Worm (Caenorhabditis elegans): ENCODE results near the gene hda-10.

hda-10 gene

DNA sequence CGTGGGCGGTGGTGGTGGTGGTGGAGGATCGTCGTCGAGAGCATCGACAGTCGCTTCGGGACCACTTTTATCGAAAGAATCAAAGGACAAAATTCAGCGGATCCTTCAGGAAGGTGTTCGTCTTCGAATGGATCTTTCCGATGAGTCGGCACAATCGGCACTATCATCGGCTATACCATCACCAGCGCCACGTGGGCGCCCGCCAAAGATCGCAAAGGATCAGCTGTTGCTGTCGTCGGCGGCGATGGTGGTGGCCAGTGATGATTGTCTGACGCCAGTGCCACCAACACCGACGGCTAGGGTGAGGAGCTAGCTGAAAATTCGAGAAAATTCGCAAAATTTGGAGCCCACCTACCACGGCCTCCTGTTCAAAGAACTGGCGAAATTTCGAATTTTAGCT is 4.5 kb upstream of the hda-10 start:
- TF ChIP-seq snpc-1.3 (tag; optimal IDR thresholded peaks at IDR 0.05; ENCODE audit: insufficient read depth) (no peak), chd-7 (tag; optimal IDR thresholded peaks at IDR 0.05) (no peak), zfh-2 (GFP tag; conservative IDR thresholded peaks at IDR 0.05) (peak; percentile 69)

ce11 chrII:13879589-13879988 is 2.9 kb upstream of the hda-10 start:
- TF ChIP-seq egrh-3 (GFP tag; IDR thresholded peaks at IDR 0.05) (0 out of 2 replicates have a peak, but pooled peaks have one; percentile 42), aptf-3 (GFP tag; IDR thresholded peaks at IDR 0.05) (no peak), zfh-2 (GFP tag; conservative IDR thresholded peaks at IDR 0.05) (peak; percentile 77)

ce11 chrII:13886431-13886830 is 3.9 kb downstream of the hda-10 start:
- TF ChIP-seq zfh-2 (GFP tag; conservative IDR thresholded peaks at IDR 0.05), result peak; percentile 87
- peak; percentile 17 for TF ChIP-seq sptf-2 (GFP tag; optimal IDR thresholded peaks at IDR 0.05)
- peak; percentile 55; the same call in 1 of the 2 replicates for TF ChIP-seq egrh-3 (GFP tag; IDR thresholded peaks at IDR 0.05)
- TF ChIP-seq nfya-2 (GFP tag; IDR thresholded peaks at IDR 0.05), result no peak

DNA sequence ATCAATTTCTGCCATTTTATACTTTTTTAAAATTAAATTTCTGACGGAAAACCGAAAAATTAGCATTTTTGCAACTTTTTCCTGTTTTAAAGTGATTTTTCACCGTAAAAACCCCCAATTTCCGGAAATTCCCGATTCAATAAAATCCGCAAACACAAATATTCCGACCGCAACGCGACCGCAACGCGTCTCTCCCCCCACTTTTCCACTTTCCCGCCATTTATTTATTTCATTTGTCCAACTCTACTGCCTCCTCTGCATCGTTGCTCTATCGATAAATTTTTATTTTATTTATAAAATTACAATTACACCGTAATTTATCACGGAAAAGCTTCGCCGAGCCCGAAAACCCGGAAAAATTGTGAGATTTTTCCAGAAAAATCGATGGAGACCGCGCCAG is 5.8 kb downstream of the hda-10 start, which contains the start of gene mcd-1:
mcd-1 (plus strand) TSS at position 267 of the 400 bp plus-strand sequence.
- TF ChIP-seq cebp-1 (GFP tag; IDR thresholded peaks at IDR 0.05), result no peak
- TF ChIP-seq cebp-1 (tag; optimal IDR thresholded peaks at IDR 0.05), result peak; percentile 58
- peak; percentile 16 for TF ChIP-seq lin-40 (tag; optimal IDR thresholded peaks at IDR 0.05)
- TF ChIP-seq ZK185.1 (tag; optimal IDR thresholded peaks at IDR 0.05; ENCODE audit: poor library complexity, severe bottlenecking), result no peak
- TF ChIP-seq mcd-1 (GFP tag; IDR thresholded peaks at IDR 0.05), result peak; percentile 83
- peak; percentile 64 for TF ChIP-seq dpl-1 (GFP tag; optimal IDR thresholded peaks at IDR 0.05)
- 0 out of 2 replicates have a peak, but pooled peaks have one; percentile 18 for TF ChIP-seq madf-8 (GFP tag; conservative IDR thresholded peaks at IDR 0.05)
- TF ChIP-seq ceh-100 (GFP tag; IDR thresholded peaks at IDR 0.05), result peak; percentile 35; the same call in 1 of the 2 replicates
- peak; percentile 98 for TF ChIP-seq madf-3 (GFP tag; IDR thresholded peaks at IDR 0.05)
- TF ChIP-seq lin-35 (GFP tag; optimal IDR thresholded peaks at IDR 0.05), result peak in 1 of 3 experiments; percentile 71
- peak; percentile 60 for TF ChIP-seq F23B12.7 (tag; optimal IDR thresholded peaks at IDR 0.05; ENCODE audit: insufficient read depth)
- TF ChIP-seq madf-6 (GFP tag; IDR thresholded peaks at IDR 0.05), result peak; percentile 67; the same call in 1 of the 2 replicates
- peak; percentile 50 for TF ChIP-seq ceh-91 (GFP tag; IDR thresholded peaks at IDR 0.05)
- peak; percentile 16 for TF ChIP-seq xnd-1 (tag; optimal IDR thresholded peaks at IDR 0.05)
- peak; percentile 38; the same call in 1 of the 2 replicates for TF ChIP-seq F33H1.4 (GFP tag; IDR thresholded peaks at IDR 0.05)
- peak; percentile 53 for TF ChIP-seq lin-54 (GFP tag; optimal IDR thresholded peaks at IDR 0.05)
- peak; percentile 22 for TF ChIP-seq pha-4 (tag; optimal IDR thresholded peaks at IDR 0.05)
- TF ChIP-seq hmg-1.2 (GFP tag; IDR thresholded peaks at IDR 0.05), result peak; percentile 31; the same call in 1 of the 2 replicates
- TF ChIP-seq fkh-3 (tag; optimal IDR thresholded peaks at IDR 0.05), result no peak
- peak; percentile 73 for TF ChIP-seq attf-5 (GFP tag; optimal IDR thresholded peaks at IDR 0.05)
- peak; percentile 38; the same call in 1 of the 2 replicates for TF ChIP-seq rcor-1 (GFP tag; IDR thresholded peaks at IDR 0.05)
- peak; percentile 2 for TF ChIP-seq ceh-27 (GFP tag; optimal IDR thresholded peaks at IDR 0.05)
- no peak for TF ChIP-seq snpc-4 (GFP tag; optimal IDR thresholded peaks at IDR 0.05)
- peak in 2 of 4 experiments; percentile 44 to 51 for TF ChIP-seq snpc-4 (tag; optimal IDR thresholded peaks at IDR 0.05)
- TF ChIP-seq efl-1 (GFP tag; optimal IDR thresholded peaks at IDR 0.05), result peak; percentile 75
- peak; percentile 67; the same call in 1 of the 2 replicates for TF ChIP-seq egrh-3 (GFP tag; IDR thresholded peaks at IDR 0.05)
- no peak for TF ChIP-seq repo-1 (tag; optimal IDR thresholded peaks at IDR 0.05)
- no peak for TF ChIP-seq nfya-1 (tag; optimal IDR thresholded peaks at IDR 0.05; ENCODE audit: borderline replicate concordance, insufficient read depth)
- TF ChIP-seq hsf-1 (GFP tag; IDR thresholded peaks at IDR 0.05), result no peak
- peak; percentile 54 for TF ChIP-seq lsl-1 (GFP tag; optimal IDR thresholded peaks at IDR 0.05)
- TF ChIP-seq snpc-1.1 (tag; optimal IDR thresholded peaks at IDR 0.05; ENCODE audit: insufficient read depth), result no peak
